Fruit fly (Drosophila melanogaster): Measurements from ENCODE around the gene Pfrx.

Pfrx gene

DNA sequence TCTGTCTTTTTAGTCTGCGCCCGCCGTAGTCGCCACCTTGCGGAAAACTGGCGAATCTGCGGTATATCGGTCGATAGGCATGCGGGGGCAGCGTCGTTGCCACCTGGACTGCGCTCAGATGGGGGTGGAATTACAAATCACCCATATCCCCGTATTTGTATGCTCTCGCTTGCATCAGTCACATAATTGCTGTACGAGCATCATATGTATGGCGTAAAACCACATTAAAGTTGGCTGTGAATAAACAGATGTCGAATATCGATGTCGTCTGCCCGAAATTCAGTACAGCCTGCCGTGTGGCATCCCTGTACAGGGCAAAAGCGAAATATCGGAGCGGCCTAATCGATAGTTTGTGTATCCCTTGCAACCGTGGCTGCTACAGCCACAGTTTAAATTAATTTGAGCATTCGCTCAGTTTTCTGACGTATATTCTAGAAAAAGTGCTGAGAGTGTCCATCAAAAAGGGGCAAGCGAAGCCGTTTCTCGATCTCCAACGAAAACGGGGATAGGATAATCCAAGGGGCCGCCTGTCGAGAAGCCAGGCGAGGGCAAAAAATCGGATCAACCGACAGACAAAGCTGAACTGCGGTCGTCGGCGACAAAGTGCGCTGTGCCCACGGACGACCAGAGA lies 26.6 kb downstream of the Pfrx start, which contains the start of the genes Idh3a and CoRest (continued):
- TF ChIP-seq CG10267 (tag; optimal IDR thresholded peaks at IDR 0.05) (peak; percentile 31), hkb (optimal IDR thresholded peaks at IDR 0.05) (no peak), hkb (GFP tag; IDR thresholded peaks at IDR 0.05) (no peak), ash1 (GFP tag; optimal IDR thresholded peaks at IDR 0.05) (no peak), lmd (GFP tag; IDR thresholded peaks at IDR 0.05) (no peak), Side (GFP tag; optimal IDR thresholded peaks at IDR 0.05) (no peak), nmo (GFP tag; optimal IDR thresholded peaks at IDR 0.05) (peak; percentile 62), Ssrp (tag; optimal IDR thresholded peaks at IDR 0.05) (no peak), CG6175 (GFP tag; IDR thresholded peaks at IDR 0.05) (no peak), dmrt99B (tag; optimal IDR thresholded peaks at IDR 0.05) (no peak), dmrt11E (tag; optimal IDR thresholded peaks at IDR 0.05) (no peak), grn (GFP tag; optimal IDR thresholded peaks at IDR 0.05) (no peak), CG6791 (GFP tag; IDR thresholded peaks at IDR 0.05; ENCODE audit: partially characterized antibody) (peak; percentile 54; the same call in 2 of the 3 replicates), Myb (GFP tag; optimal IDR thresholded peaks at IDR 0.05) (peak; percentile 76), ci (GFP tag; IDR thresholded peaks at IDR 0.05) (no peak), mam (GFP tag; optimal IDR thresholded peaks at IDR 0.05) (peak; percentile 50), CG2202 (tag; optimal IDR thresholded peaks at IDR 0.05) (no peak), CG15601 (tag; optimal IDR thresholded peaks at IDR 0.05) (peak; percentile 4), run (tag; optimal IDR thresholded peaks at IDR 0.05) (no peak), pho (GFP tag; optimal IDR thresholded peaks at IDR 0.05) (no peak), knrl (GFP tag; IDR thresholded peaks at IDR 0.05; ENCODE audit: partially characterized antibody) (peak; percentile 81), CG3407 (GFP tag; optimal IDR thresholded peaks at IDR 0.05) (no peak), CG10209 (GFP tag; optimal IDR thresholded peaks at IDR 0.05) (no peak), usp (GFP tag; optimal IDR thresholded peaks at IDR 0.05) (no peak), vfl (GFP tag; optimal IDR thresholded peaks at IDR 0.05) (no peak), Drgx (GFP tag; IDR thresholded peaks at IDR 0.05) (no peak), Taf1 (GFP tag; IDR thresholded peaks at IDR 0.05) (no peak), Dip3 (GFP tag; optimal IDR thresholded peaks at IDR 0.05) (no peak), h (optimal IDR thresholded peaks at IDR 0.05) (no peak), sug (tag; optimal IDR thresholded peaks at IDR 0.05) (peak; percentile 65), Doc3 (GFP tag; IDR thresholded peaks at IDR 0.05; ENCODE audit: partially characterized antibody) (peak; percentile 53; the same call in 2 of the 3 replicates), p53 (GFP tag; optimal IDR thresholded peaks at IDR 0.05) (no peak), her (GFP tag; optimal IDR thresholded peaks at IDR 0.05) (no peak), ap (GFP tag; IDR thresholded peaks at IDR 0.05) (no peak), CG17186 (GFP tag; optimal IDR thresholded peaks at IDR 0.05) (peak; percentile 77), Tbp (GFP tag; optimal IDR thresholded peaks at IDR 0.05) (no peak), Blimp-1 (GFP tag; optimal IDR thresholded peaks at IDR 0.05) (no peak), Hsf (GFP tag; optimal IDR thresholded peaks at IDR 0.05) (peak; percentile 29), Dbx (GFP tag; IDR thresholded peaks at IDR 0.05) (peak; percentile 52; the same call in 1 of the 3 replicates), crol (GFP tag; IDR thresholded peaks at IDR 0.05) (no peak), CG18619 (GFP tag; optimal IDR thresholded peaks at IDR 0.05) (no peak), crc (GFP tag; optimal IDR thresholded peaks at IDR 0.05) (no peak), onecut (GFP tag; IDR thresholded peaks at IDR 0.05) (peak; percentile 25; the same call in 1 of the 2 replicates), zfh1 (GFP tag; IDR thresholded peaks at IDR 0.05) (0 out of 3 replicates have a peak, but pooled peaks have one; percentile 19), CG13123 (GFP tag; optimal IDR thresholded peaks at IDR 0.05) (no peak), Mrtf (GFP tag; IDR thresholded peaks at IDR 0.05) (no peak), ems (GFP tag; optimal IDR thresholded peaks at IDR 0.05) (no peak), CG14667 (GFP tag; IDR thresholded peaks at IDR 0.05) (no peak), HLH3B (GFP tag; IDR thresholded peaks at IDR 0.05) (no peak), CG16813 (GFP tag; IDR thresholded peaks at IDR 0.05; ENCODE audit: partially characterized antibody) (peak; percentile 81), bbx (GFP tag; IDR thresholded peaks at IDR 0.05; ENCODE audit: partially characterized antibody) (0 out of 2 replicates have a peak, but pooled peaks have one; percentile 14)
